Fruit fly (Drosophila melanogaster) whole organism, embryonic: ENCODE measurements around the gene DPCoAC.

ENCODE experiments used
- Atf-2 ChIP-seq: fragments of 200-800 bp; sonication (Bioruptor generic); optimal IDR thresholded peaks from 2 replicates; lab custom pipeline; 2016; ENCODE audit warnings: missing biosample characterization, missing genetic modification characterization
- B-H1 ChIP-seq: fragments of 200-800 bp; sonication (Bioruptor generic); IDR thresholded peaks from 3 replicates; pipeline ENCODE4 v1.3.6; 2022; ENCODE audit warnings: missing biosample characterization, missing genetic modification characterization
- Bdp1 ChIP-seq: fragments of 200-800 bp; sonication (Bioruptor generic); optimal IDR thresholded peaks from 3 replicates; lab custom pipeline; 2016; ENCODE audit warnings: missing biosample characterization, missing genetic modification characterization
- CG10462 ChIP-seq: fragments of 200-800 bp; sonication (Bioruptor generic); optimal IDR thresholded peaks from 2 replicates; lab custom pipeline; 2016; ENCODE audit warnings: missing biosample characterization, missing genetic modification characterization
- CG12299 ChIP-seq: fragments of 200-800 bp; sonication (Bioruptor generic); optimal IDR thresholded peaks from 2 replicates; lab custom pipeline; 2018; ENCODE audit warnings: missing biosample characterization, mild to moderate bottlenecking, missing genetic modification characterization
- CG12744 ChIP-seq: fragments of 200-800 bp; sonication (Bioruptor generic); optimal IDR thresholded peaks from 2 replicates; lab custom pipeline; 2016; ENCODE audit warnings: missing biosample characterization, missing genetic modification characterization
- CG12942 ChIP-seq: fragments of 200-800 bp; sonication (Bioruptor generic); optimal IDR thresholded peaks from 3 replicates; lab custom pipeline; 2016; ENCODE audit warnings: missing biosample characterization, missing genetic modification characterization
- CG14014 ChIP-seq: fragments of 200-800 bp; sonication (Bioruptor generic); IDR thresholded peaks from 2 replicates; pipeline ENCODE4 v1.3.6; 2022; ENCODE audit warnings: missing biosample characterization, missing genetic modification characterization
- CG1529 ChIP-seq: fragments of 200-800 bp; sonication (Bioruptor generic); optimal IDR thresholded peaks from 3 replicates; lab custom pipeline; 2018; ENCODE audit warnings: missing biosample characterization, missing genetic modification characterization
- CG15696 ChIP-seq: fragments of 200-800 bp; sonication (Bioruptor generic); optimal IDR thresholded peaks from 2 replicates; lab custom pipeline; 2019; ENCODE audit warnings: missing biosample characterization, mild to moderate bottlenecking, missing genetic modification characterization, moderate library complexity
- CG1647 ChIP-seq: fragments of 200-800 bp; sonication (Bioruptor generic); optimal IDR thresholded peaks from 3 replicates; lab custom pipeline; 2016; ENCODE audit warnings: missing biosample characterization, missing genetic modification characterization
- CG16863 ChIP-seq: fragments of 200-800 bp; sonication (Bioruptor generic); optimal IDR thresholded peaks from 3 replicates; lab custom pipeline; 2016; ENCODE audit warnings: missing biosample characterization, missing genetic modification characterization
- CG1792 ChIP-seq: fragments of 200-800 bp; sonication (Bioruptor generic); optimal IDR thresholded peaks from 2 replicates; lab custom pipeline; 2016; ENCODE audit warnings: missing biosample characterization, missing genetic modification characterization
- CG18764 ChIP-seq: fragments of 200-800 bp; sonication (Bioruptor generic); optimal IDR thresholded peaks from 3 replicates; lab custom pipeline; 2016; ENCODE audit warnings: missing biosample characterization, missing genetic modification characterization
- CG30020 ChIP-seq: fragments of 200-800 bp; optimal IDR thresholded peaks from 2 replicates; lab custom pipeline; 2019; ENCODE audit warnings: missing biosample characterization, mild to moderate bottlenecking, missing genetic modification characterization, moderate library complexity
- CG31365 ChIP-seq: fragments of 200-800 bp; sonication (Bioruptor generic); optimal IDR thresholded peaks from 2 replicates; lab custom pipeline; 2018; ENCODE audit warnings: missing biosample characterization, mild to moderate bottlenecking, missing genetic modification characterization
- CG32532 ChIP-seq: fragments of 200-800 bp; sonication (Bioruptor generic); IDR thresholded peaks from 2 replicates; pipeline ENCODE4 v1.3.6; 2022; ENCODE audit warnings: missing biosample characterization, missing genetic modification characterization
- CG43689 ChIP-seq: fragments of 200-800 bp; sonication (Bioruptor generic); IDR thresholded peaks from 2 replicates; pipeline ENCODE4 v1.3.6; 2022; ENCODE audit warnings: missing biosample characterization, missing genetic modification characterization
- CG5180 ChIP-seq: fragments of 200-800 bp; sonication (Bioruptor generic); optimal IDR thresholded peaks from 3 replicates; lab custom pipeline; 2017; ENCODE audit warnings: missing biosample characterization, missing genetic modification characterization, mild to moderate bottlenecking, moderate library complexity, missing genetic modification reagents
- CG6654 ChIP-seq: fragments of 200-800 bp; sonication (Bioruptor generic); optimal IDR thresholded peaks from 2 replicates; lab custom pipeline; 2017; ENCODE audit warnings: missing biosample characterization, mild to moderate bottlenecking, missing genetic modification characterization
- CG7556 ChIP-seq: fragments of 200-800 bp; sonication (Bioruptor generic); optimal IDR thresholded peaks from 2 replicates; lab custom pipeline; 2017; ENCODE audit warnings: missing biosample characterization, mild to moderate bottlenecking, missing genetic modification characterization
- CG7745 ChIP-seq: fragments of 200-800 bp; sonication (Bioruptor generic); optimal IDR thresholded peaks from 2 replicates; lab custom pipeline; 2018; ENCODE audit warnings: missing biosample characterization, mild to moderate bottlenecking, missing genetic modification characterization, moderate library complexity
- CG7839 ChIP-seq: fragments of 200-800 bp; sonication (Bioruptor generic); optimal IDR thresholded peaks from 3 replicates; lab custom pipeline; 2018; ENCODE audit warnings: missing biosample characterization, mild to moderate bottlenecking, missing genetic modification characterization, moderate library complexity
- CG9215 ChIP-seq: fragments of 200-800 bp; sonication (Bioruptor generic); IDR thresholded peaks from 2 replicates; pipeline ENCODE4 v1.3.6; 2022; ENCODE audit warnings: missing biosample characterization, missing genetic modification characterization
- Dip2 ChIP-seq: fragments of 200-800 bp; sonication (Bioruptor generic); IDR thresholded peaks from 2 replicates; pipeline ENCODE4 v1.3.6; 2022; ENCODE audit warnings: missing biosample characterization, missing genetic modification characterization
- Dll ChIP-seq: fragments of 200-800 bp; sonication (Bioruptor generic); IDR thresholded peaks from 4 replicates; pipeline ENCODE4 v1.3.6; 2022; ENCODE audit warnings: missing biosample characterization, missing genetic modification characterization; ENCODE audit not compliant: partially characterized antibody
- Ets97D ChIP-seq: fragments of 200-800 bp; sonication (Bioruptor generic); optimal IDR thresholded peaks from 3 replicates; lab custom pipeline; 2016; ENCODE audit warnings: missing biosample characterization, missing genetic modification characterization
- Fer1 ChIP-seq: fragments of 200-800 bp; sonication (Bioruptor generic); optimal IDR thresholded peaks from 2 replicates; lab custom pipeline; 2017; ENCODE audit warnings: missing biosample characterization, mild to moderate bottlenecking, missing genetic modification characterization
- Fer3 ChIP-seq: fragments of 200-800 bp; sonication (Bioruptor generic); optimal IDR thresholded peaks from 2 replicates; lab custom pipeline; 2018; ENCODE audit warnings: missing biosample characterization, mild to moderate bottlenecking, missing genetic modification characterization, moderate library complexity
- Hmr ChIP-seq: fragments of 200-800 bp; sonication (Bioruptor generic); optimal IDR thresholded peaks from 3 replicates; lab custom pipeline; 2017; ENCODE audit warnings: mild to moderate bottlenecking, missing biosample characterization, missing genetic modification reagents, missing genetic modification characterization
- Kr ChIP-seq: fragments of 200-800 bp; sonication (Bioruptor generic); optimal IDR thresholded peaks from 2 replicates; lab custom pipeline; 2017; ENCODE audit warnings: missing biosample characterization, mild to moderate bottlenecking, missing genetic modification characterization
- Meics ChIP-seq: fragments of 200-800 bp; sonication (Bioruptor generic); optimal IDR thresholded peaks from 2 replicates; lab custom pipeline; 2017; ENCODE audit warnings: missing biosample characterization, mild to moderate bottlenecking, missing genetic modification characterization
- Nf-YB ChIP-seq: fragments of 200-800 bp; sonication (Bioruptor generic); optimal IDR thresholded peaks from 3 replicates; lab custom pipeline; 2019; ENCODE audit warnings: missing biosample characterization, mild to moderate bottlenecking, missing genetic modification characterization, moderate library complexity
- Sry-δ ChIP-seq: fragments of 200-800 bp; sonication (Bioruptor generic); optimal IDR thresholded peaks from 2 replicates; lab custom pipeline; 2016; ENCODE audit warnings: missing biosample characterization, missing genetic modification characterization
- chif ChIP-seq, 2 experiments: fragments of 200-800 bp; sonication (Bioruptor generic); optimal IDR thresholded peaks; 3 replicates each; lab custom pipeline; 2016; ENCODE audit warnings: missing biosample characterization in 2 of 2, missing genetic modification characterization in 2 of 2
- fru ChIP-seq: fragments of >200 bp; optimal IDR thresholded peaks from 2 replicates; lab custom pipeline; 2017
- insv ChIP-seq, 2 experiments: fragments of 200-800 bp; sonication (Bioruptor generic); optimal IDR thresholded peaks; 3 replicates each; lab custom pipeline; 2016 to 2018; ENCODE audit warnings: missing biosample characterization in 2 of 2, missing genetic modification characterization in 2 of 2
- kah ChIP-seq: fragments of 200-800 bp; sonication (Bioruptor generic); optimal IDR thresholded peaks from 2 replicates; lab custom pipeline; 2018; ENCODE audit warnings: missing biosample characterization, mild to moderate bottlenecking, missing genetic modification characterization
- luna ChIP-seq: fragments of 200-800 bp; sonication (Bioruptor generic); optimal IDR thresholded peaks from 2 replicates; lab custom pipeline; 2016; ENCODE audit warnings: missing biosample characterization, missing genetic modification characterization
- org-1 ChIP-seq: fragments of 200-800 bp; sonication (Bioruptor generic); optimal IDR thresholded peaks from 2 replicates; lab custom pipeline; 2017; ENCODE audit warnings: missing biosample characterization, missing genetic modification characterization
- phol ChIP-seq: fragments of 200-800 bp; sonication (Bioruptor generic); optimal IDR thresholded peaks from 3 replicates; lab custom pipeline; 2018; ENCODE audit warnings: missing biosample characterization, mild to moderate bottlenecking, missing genetic modification characterization, moderate library complexity
- prd ChIP-seq, 3 experiments: fragments of >200 bp in 2 of 3; fragments of 200-800 bp in 1 of 3; sonication (Bioruptor generic) in 1 of 3; optimal IDR thresholded peaks in 2 of 3; IDR thresholded peaks in 1 of 3; 2 replicates in 2 of 3; 3 replicates in 1 of 3; pipeline versions ENCODE4 v1.3.6 to Lab custom; 2017 to 2022; ENCODE audit warnings: missing biosample characterization in 1 of 3, missing genetic modification characterization in 1 of 3
- ranshi ChIP-seq: fragments of 200-800 bp; sonication (Bioruptor generic); IDR thresholded peaks from 2 replicates; pipeline ENCODE4 v1.3.6; 2022; ENCODE audit warnings: missing biosample characterization, missing genetic modification characterization
- schlank ChIP-seq: fragments of 200-800 bp; sonication (Bioruptor generic); optimal IDR thresholded peaks from 2 replicates; lab custom pipeline; 2018; ENCODE audit warnings: missing biosample characterization, mild to moderate bottlenecking, missing genetic modification characterization
- sim ChIP-seq: fragments of 200-800 bp; sonication (Bioruptor generic); IDR thresholded peaks from 2 replicates; pipeline ENCODE4 v1.3.6; 2022; ENCODE audit warnings: missing biosample characterization, missing genetic modification characterization
- slp2 ChIP-seq: fragments of 200-800 bp; sonication (Bioruptor generic); optimal IDR thresholded peaks from 2 replicates; lab custom pipeline; 2016; ENCODE audit warnings: missing biosample characterization, missing genetic modification characterization
- trem ChIP-seq: fragments of 200-800 bp; optimal IDR thresholded peaks from 3 replicates; lab custom pipeline; 2019; ENCODE audit warnings: missing biosample characterization, mild to moderate bottlenecking, missing genetic modification characterization, moderate library complexity
- trh ChIP-seq: fragments of 200-800 bp; sonication (Bioruptor generic); optimal IDR thresholded peaks from 2 replicates; lab custom pipeline; 2016; ENCODE audit warnings: missing biosample characterization, missing genetic modification characterization
- unc-4 ChIP-seq: fragments of 200-800 bp; sonication (Bioruptor generic); IDR thresholded peaks from 2 replicates; pipeline ENCODE4 v1.3.6; 2022; ENCODE audit warnings: missing biosample characterization, missing genetic modification characterization; ENCODE audit not compliant: partially characterized antibody
- yki ChIP-seq: fragments of >200 bp; optimal IDR thresholded peaks from 3 replicates; lab custom pipeline; 2018

The DPCoAC gene

dm6 chr3R:20592517-20593462, 35.3 kb upstream of the DPCoAC start, which contains the start of the genes Pus1 and bon (continued):
- TF ChIP-seq Fer3 (tag; lab: Kevin White, UChicago) (no peak), trem (peak; percentile 51), Sry-δ (GFP tag; lab: Kevin White, UChicago) (peak; percentile 39), CG16863 (GFP tag; lab: Kevin White, UChicago) (no peak), phol (peak; percentile 99), Dip2 (GFP tag; lab: Robert Waterston, UW) (no peak), Atf-2 (GFP tag; lab: Kevin White, UChicago) (no peak), Fer1 (GFP tag; lab: Kevin White, UChicago) (no peak), CG31365 (no peak), luna (GFP tag; lab: Kevin White, UChicago) (no peak), CG10462 (GFP tag; lab: Kevin White, UChicago) (no peak), CG14014 (GFP tag; lab: Robert Waterston, UW) (no peak), yki (lab: Kevin White, UChicago) (no peak), CG43689 (GFP tag; lab: Robert Waterston, UW) (no peak), Ets97D (GFP tag; lab: Kevin White, UChicago) (peak; percentile 83), CG6654 (GFP tag; lab: Kevin White, UChicago) (no peak), unc-4 (GFP tag; lab: Robert Waterston, UW) (no peak), CG32532 (GFP tag; lab: Robert Waterston, UW) (peak; percentile 37; the same call in 1 of the 2 replicates), fru (lab: Kevin White, UChicago) (no peak), trh (no peak), CG7745 (no peak), Nf-YB (no peak), insv (GFP tag; optimal IDR thresholded peaks at IDR 0.05; lab: Kevin White, UChicago) (no peak), CG18764 (GFP tag; lab: Kevin White, UChicago) (peak; percentile 97), Hmr (GFP tag; lab: Kevin White, UChicago) (peak; percentile 15), CG5180 (GFP tag; lab: Kevin White, UChicago) (no peak), slp2 (GFP tag; lab: Kevin White, UChicago) (no peak), CG9215 (no peak), CG1792 (GFP tag; lab: Kevin White, UChicago) (peak; percentile 34), chif (GFP tag; optimal IDR thresholded peaks at IDR 0.05; lab: Kevin White, UChicago) (no peak), CG1647 (no peak), Kr (GFP tag; lab: Kevin White, UChicago) (no peak), CG12299 (tag; lab: Kevin White, UChicago) (no peak), ranshi (GFP tag; lab: Robert Waterston, UW) (no peak), org-1 (GFP tag; lab: Kevin White, UChicago) (no peak), Meics (GFP tag; lab: Kevin White, UChicago) (no peak), B-H1 (GFP tag; lab: Robert Waterston, UW) (no peak), CG12744 (GFP tag; lab: Kevin White, UChicago) (no peak), sim (GFP tag; lab: Robert Waterston, UW) (no peak), schlank (tag; lab: Kevin White, UChicago) (no peak), Bdp1 (GFP tag; lab: Kevin White, UChicago) (no peak), prd (optimal IDR thresholded peaks at IDR 0.05; lab: Kevin White, UChicago) (no peak), prd (GFP tag; IDR thresholded peaks at IDR 0.05; lab: Robert Waterston, UW) (peak; percentile 12; the same call in 1 of the 3 replicates), CG15696 (tag; lab: Kevin White, UChicago) (no peak), kah (no peak), CG12942 (GFP tag; lab: Kevin White, UChicago) (no peak), CG30020 (tag; lab: Kevin White, UChicago) (peak; percentile 43), CG7556 (GFP tag; lab: Kevin White, UChicago) (no peak), Dll (GFP tag; lab: Robert Waterston, UW) (no peak), CG7839 (peak; percentile 1), CG1529 (GFP tag; lab: Kevin White, UChicago) (no peak)
